Worm (Caenorhabditis elegans) whole organism, late embryonic: Measurements from ENCODE around the gene nas-31.

ENCODE experiments used
- F13H6.1 ChIP-seq: sonication (generic microtip); optimal IDR thresholded peaks from 2 replicates; lab custom pipeline; 2016; ENCODE audit warnings: missing genetic modification characterization, missing compliant biosample characterization
- ceh-19 ChIP-seq: fragments of 200-800 bp; sonication (Bioruptor generic); optimal IDR thresholded peaks from 2 replicates; lab custom pipeline; 2018; ENCODE audit warnings: mild to moderate bottlenecking, missing genetic modification characterization, missing compliant biosample characterization
- ceh-6 ChIP-seq: fragments of 200-800 bp; sonication (Bioruptor generic); optimal IDR thresholded peaks from 2 replicates; lab custom pipeline; 2018; ENCODE audit warnings: mild to moderate bottlenecking, missing genetic modification characterization, missing compliant biosample characterization
- dve-1 ChIP-seq: sonication (generic microtip); optimal IDR thresholded peaks from 2 replicates; lab custom pipeline; 2017; ENCODE audit warnings: antibody characterized with exemption, mild to moderate bottlenecking, missing genetic modification characterization, missing compliant biosample characterization
- npax-4 ChIP-seq: sonication (generic microtip); optimal IDR thresholded peaks from 2 replicates; lab custom pipeline; 2016; ENCODE audit warnings: missing genetic modification characterization, missing compliant biosample characterization
- odd-2 ChIP-seq: sonication (generic microtip); optimal IDR thresholded peaks from 2 replicates; lab custom pipeline; 2017; ENCODE audit warnings: antibody characterized with exemption, mild to moderate bottlenecking, missing genetic modification characterization, missing compliant biosample characterization
- pat-9 ChIP-seq: fragments of 200-800 bp; sonication (Bioruptor generic); optimal IDR thresholded peaks from 2 replicates; lab custom pipeline; 2018; ENCODE audit warnings: mild to moderate bottlenecking, missing genetic modification characterization, moderate library complexity, missing compliant biosample characterization
- sox-2 ChIP-seq: fragments of 200-800 bp; sonication (Bioruptor generic); IDR thresholded peaks from 2 replicates; pipeline ENCODE4 v1.3.6; 2022; ENCODE audit warnings: missing genetic modification reagents, missing genetic modification characterization, missing compliant biosample characterization
- tbx-2 ChIP-seq: sonication (generic microtip); optimal IDR thresholded peaks from 2 replicates; lab custom pipeline; 2016; ENCODE audit warnings: missing genetic modification characterization, missing compliant biosample characterization
- tbx-7 ChIP-seq: sonication (generic microtip); optimal IDR thresholded peaks from 2 replicates; lab custom pipeline; 2016; ENCODE audit warnings: missing genotype, missing genetic modification characterization, missing compliant biosample characterization

nas-31 gene

ce11 chrV:10870050-10870449 lies 51.6 kb downstream of the nas-31 start:
- TF ChIP-seq tbx-7 (no peak), pat-9 (no peak), tbx-2 (no peak), F13H6.1 (tag; lab: Kevin White, UChicago) (no peak), ceh-6 (no peak), ceh-19 (no peak), dve-1 (tag; lab: Kevin White, UChicago) (no peak), sox-2 (GFP tag; lab: Robert Waterston, UW) (no peak), npax-4 (tag; lab: Kevin White, UChicago) (no peak), odd-2 (tag; lab: Kevin White, UChicago) (no peak)
